Fruit fly (Drosophila melanogaster) whole organism, embryonic: ENCODE measurements around the gene CG7860.

Experiments
- ATbp ChIP-seq: fragments of 200-800 bp; sonication (Bioruptor generic); optimal IDR thresholded peaks from 2 replicates; lab custom pipeline; 2017; ENCODE audit warnings: missing biosample characterization, mild to moderate bottlenecking, missing genetic modification characterization, missing genetic modification reagents
- Ada2b ChIP-seq: fragments of 200-800 bp; sonication (Bioruptor generic); IDR thresholded peaks from 2 replicates; pipeline ENCODE4 v1.3.6; 2022; ENCODE audit warnings: missing biosample characterization, missing genetic modification characterization
- Bgb ChIP-seq: fragments of 200-800 bp; sonication (Bioruptor generic); IDR thresholded peaks from 2 replicates; pipeline ENCODE4 v1.3.6; 2022; ENCODE audit warnings: missing biosample characterization, missing genetic modification characterization; ENCODE audit not compliant: partially characterized antibody
- CG10543 ChIP-seq: fragments of 200-800 bp; sonication (Bioruptor generic); optimal IDR thresholded peaks from 3 replicates; lab custom pipeline; 2017; ENCODE audit warnings: missing biosample characterization, mild to moderate bottlenecking, missing genetic modification characterization, moderate library complexity
- CG11456 ChIP-seq: fragments of 200-800 bp; sonication (Bioruptor generic); IDR thresholded peaks from 3 replicates; pipeline ENCODE4 v1.3.6; 2022; ENCODE audit warnings: missing biosample characterization, missing genetic modification characterization
- CG13123 ChIP-seq: fragments of 200-800 bp; sonication (Bioruptor generic); optimal IDR thresholded peaks from 2 replicates; lab custom pipeline; 2016; ENCODE audit warnings: missing biosample characterization, missing genetic modification characterization
- CG15269 ChIP-seq: fragments of 200-800 bp; sonication (Bioruptor generic); optimal IDR thresholded peaks from 2 replicates; lab custom pipeline; 2018; ENCODE audit warnings: missing biosample characterization, mild to moderate bottlenecking, missing genetic modification characterization, moderate library complexity
- CG1529 ChIP-seq: fragments of 200-800 bp; sonication (Bioruptor generic); optimal IDR thresholded peaks from 3 replicates; lab custom pipeline; 2018; ENCODE audit warnings: missing biosample characterization, missing genetic modification characterization
- CG17186 ChIP-seq: fragments of 200-800 bp; sonication (Bioruptor generic); optimal IDR thresholded peaks from 3 replicates; lab custom pipeline; 2017; ENCODE audit warnings: missing biosample characterization, missing genetic modification reagents, missing genetic modification characterization
- CG17568 ChIP-seq: fragments of 200-800 bp; sonication (Bioruptor generic); optimal IDR thresholded peaks from 2 replicates; lab custom pipeline; 2018; ENCODE audit warnings: missing biosample characterization, mild to moderate bottlenecking, missing genetic modification characterization, moderate library complexity
- CG1832 ChIP-seq: fragments of 200-800 bp; sonication (Bioruptor generic); optimal IDR thresholded peaks from 2 replicates; lab custom pipeline; 2017; ENCODE audit warnings: missing biosample characterization, mild to moderate bottlenecking, missing genetic modification characterization, inconsistent platforms
- CG18764 ChIP-seq: fragments of 200-800 bp; sonication (Bioruptor generic); optimal IDR thresholded peaks from 3 replicates; lab custom pipeline; 2016; ENCODE audit warnings: missing biosample characterization, missing genetic modification characterization
- CG2202 ChIP-seq: fragments of 200-800 bp; sonication (Bioruptor generic); optimal IDR thresholded peaks from 2 replicates; lab custom pipeline; 2018; ENCODE audit warnings: missing biosample characterization, mild to moderate bottlenecking, missing genetic modification characterization
- CG4328 ChIP-seq: fragments of 200-800 bp; sonication (Bioruptor generic); optimal IDR thresholded peaks from 3 replicates; lab custom pipeline; 2017; ENCODE audit warnings: missing biosample characterization, missing genetic modification reagents, missing genetic modification characterization
- CG4404 ChIP-seq: fragments of 200-800 bp; sonication (Bioruptor generic); IDR thresholded peaks from 2 replicates; pipeline ENCODE4 v1.3.6; 2022; ENCODE audit warnings: missing biosample characterization, missing genetic modification characterization
- CG6272 ChIP-seq: fragments of 200-800 bp; sonication (Bioruptor generic); IDR thresholded peaks from 2 replicates; pipeline ENCODE4 v1.3.6; 2022; ENCODE audit warnings: missing biosample characterization, missing genetic modification characterization
- CG6765 ChIP-seq: fragments of 200-800 bp; sonication (Bioruptor generic); optimal IDR thresholded peaks from 3 replicates; lab custom pipeline; 2017; ENCODE audit warnings: missing biosample characterization, mild to moderate bottlenecking, missing genetic modification characterization
- CG7928 ChIP-seq: fragments of 200-800 bp; sonication (Bioruptor generic); optimal IDR thresholded peaks from 2 replicates; lab custom pipeline; 2017; ENCODE audit warnings: missing biosample characterization, mild to moderate bottlenecking, missing genetic modification characterization
- CG8765 ChIP-seq: fragments of 200-800 bp; sonication (Bioruptor generic); IDR thresholded peaks from 2 replicates; pipeline ENCODE4 v1.3.6; 2022; ENCODE audit warnings: missing biosample characterization, missing genetic modification characterization
- CG9437 ChIP-seq: fragments of 200-800 bp; sonication (Bioruptor generic); optimal IDR thresholded peaks from 2 replicates; lab custom pipeline; 2018; ENCODE audit warnings: missing biosample characterization, mild to moderate bottlenecking, missing genetic modification characterization
- CG9797 ChIP-seq: fragments of 200-800 bp; sonication (Bioruptor generic); optimal IDR thresholded peaks from 3 replicates; lab custom pipeline; 2018; ENCODE audit warnings: missing biosample characterization, mild to moderate bottlenecking, missing genetic modification characterization
- CG9876 ChIP-seq: fragments of 200-800 bp; sonication (Bioruptor generic); optimal IDR thresholded peaks from 2 replicates; lab custom pipeline; 2016; ENCODE audit warnings: missing biosample characterization, missing genetic modification characterization
- D19A ChIP-seq: fragments of 200-800 bp; optimal IDR thresholded peaks from 3 replicates; lab custom pipeline; 2019; ENCODE audit warnings: missing biosample characterization, mild to moderate bottlenecking, missing genetic modification characterization, moderate library complexity
- Dad ChIP-seq: fragments of 200-800 bp; sonication (Bioruptor generic); optimal IDR thresholded peaks from 3 replicates; lab custom pipeline; 2016; ENCODE audit warnings: missing biosample characterization, missing genetic modification characterization
- H15 ChIP-seq: fragments of 200-800 bp; sonication (Bioruptor generic); IDR thresholded peaks from 3 replicates; pipeline ENCODE4 v1.3.6; 2022; ENCODE audit warnings: missing biosample characterization, missing genetic modification characterization
- H2.0 ChIP-seq: fragments of 200-800 bp; sonication (Bioruptor generic); IDR thresholded peaks from 2 replicates; pipeline ENCODE4 v1.3.6; 2022; ENCODE audit warnings: missing biosample characterization, missing genetic modification characterization
- PHDP ChIP-seq: fragments of 200-800 bp; sonication (Bioruptor generic); optimal IDR thresholded peaks from 3 replicates; lab custom pipeline; 2018; ENCODE audit warnings: missing biosample characterization, mild to moderate bottlenecking, missing genetic modification characterization, moderate library complexity
- Pdp1 ChIP-seq, 2 experiments: fragments of 200-800 bp; sonication (Bioruptor generic); optimal IDR thresholded peaks; 3 replicates each; lab custom pipeline; 2016; ENCODE audit warnings: missing biosample characterization in 2 of 2, missing genetic modification characterization in 2 of 2, mild to moderate bottlenecking in 1 of 2, moderate library complexity in 1 of 2
- Stat92E ChIP-seq, 3 experiments: fragments of >200 bp in 2 of 3; fragments of 200-800 bp in 1 of 3; sonication (Bioruptor generic) in 1 of 3; optimal IDR thresholded peaks; 2 replicates each; lab custom pipeline; 2017 to 2019; ENCODE audit warnings: missing biosample characterization in 3 of 3, missing genetic modification characterization in 3 of 3, mild to moderate bottlenecking in 1 of 3, moderate library complexity in 1 of 3
- Trl ChIP-seq, 3 experiments: fragments of >200 bp in 2 of 3; fragments of 200-800 bp in 1 of 3; sonication (Bioruptor generic) in 1 of 3; optimal IDR thresholded peaks; 2 replicates in 1 of 3; 3 replicates in 2 of 3; lab custom pipeline; 2016 to 2017; ENCODE audit warnings: missing biosample characterization in 1 of 3, missing genetic modification characterization in 1 of 3
- ci ChIP-seq: fragments of 200-800 bp; sonication (Bioruptor generic); IDR thresholded peaks from 3 replicates; pipeline ENCODE4 v1.3.6; 2022; ENCODE audit warnings: missing biosample characterization, missing genetic modification characterization
- croc ChIP-seq: fragments of 200-800 bp; sonication (Bioruptor generic); conservative IDR thresholded peaks from 3 replicates; pipeline ENCODE4 v1.3.6; 2022; ENCODE audit warnings: missing biosample characterization, missing genetic modification characterization
- crol ChIP-seq: fragments of 200-800 bp; sonication (Bioruptor generic); IDR thresholded peaks from 2 replicates; pipeline ENCODE4 v1.3.6; 2022; ENCODE audit warnings: missing biosample characterization, missing genetic modification characterization
- disco-r ChIP-seq: fragments of 200-800 bp; sonication (Bioruptor generic); optimal IDR thresholded peaks from 2 replicates; lab custom pipeline; 2016; ENCODE audit warnings: missing biosample characterization, missing genetic modification characterization
- dm ChIP-seq: fragments of 200-800 bp; sonication (Bioruptor generic); optimal IDR thresholded peaks from 3 replicates; lab custom pipeline; 2016; ENCODE audit warnings: missing biosample characterization, missing genetic modification characterization
- exex ChIP-seq: fragments of 200-800 bp; sonication (Bioruptor generic); optimal IDR thresholded peaks from 4 replicates; lab custom pipeline; 2018; ENCODE audit warnings: missing biosample characterization, mild to moderate bottlenecking, missing genetic modification characterization, moderate library complexity
- fd96Cb ChIP-seq: fragments of 200-800 bp; sonication (Bioruptor generic); optimal IDR thresholded peaks from 2 replicates; lab custom pipeline; 2018; ENCODE audit warnings: missing biosample characterization, mild to moderate bottlenecking, missing genetic modification characterization, moderate library complexity
- gcm ChIP-seq: fragments of 200-800 bp; sonication (Bioruptor generic); optimal IDR thresholded peaks from 2 replicates; lab custom pipeline; 2019; ENCODE audit warnings: missing biosample characterization, mild to moderate bottlenecking, missing genetic modification characterization, moderate library complexity
- hbn ChIP-seq: fragments of 200-800 bp; sonication (Bioruptor generic); IDR thresholded peaks from 2 replicates; pipeline ENCODE4 v1.3.6; 2022; ENCODE audit warnings: missing biosample characterization, missing genetic modification characterization; ENCODE audit not compliant: partially characterized antibody
- jing ChIP-seq: fragments of 200-800 bp; sonication (Bioruptor generic); optimal IDR thresholded peaks from 2 replicates; lab custom pipeline; 2018; ENCODE audit warnings: missing biosample characterization, mild to moderate bottlenecking, missing genetic modification characterization
- oc ChIP-seq: fragments of 200-800 bp; sonication (Bioruptor generic); optimal IDR thresholded peaks from 2 replicates; lab custom pipeline; 2018; ENCODE audit warnings: missing biosample characterization, mild to moderate bottlenecking, missing genetic modification characterization, moderate library complexity
- onecut ChIP-seq: fragments of 200-800 bp; sonication (Bioruptor generic); IDR thresholded peaks from 2 replicates; pipeline ENCODE4 v1.3.6; 2022; ENCODE audit warnings: missing biosample characterization, missing genetic modification characterization
- pfk ChIP-seq: fragments of 200-800 bp; sonication (Bioruptor generic); optimal IDR thresholded peaks from 2 replicates; lab custom pipeline; 2018; ENCODE audit warnings: missing biosample characterization, mild to moderate bottlenecking, missing genetic modification characterization, moderate library complexity
- pnt ChIP-seq: fragments of 200-800 bp; sonication (Bioruptor generic); optimal IDR thresholded peaks from 3 replicates; lab custom pipeline; 2016; ENCODE audit warnings: missing biosample characterization, missing genetic modification characterization
- sc ChIP-seq, 3 experiments: fragments of >200 bp in 2 of 3; fragments of 200-800 bp in 1 of 3; sonication (Bioruptor generic) in 1 of 3; optimal IDR thresholded peaks; 2 replicates in 2 of 3; 3 replicates in 1 of 3; lab custom pipeline; 2017; ENCODE audit warnings: mild to moderate bottlenecking in 1 of 3, missing biosample characterization in 1 of 3, missing genetic modification characterization in 1 of 3, missing genetic modification reagents in 1 of 3
- seq ChIP-seq: fragments of 200-800 bp; sonication (Bioruptor generic); IDR thresholded peaks from 2 replicates; pipeline ENCODE4 v1.3.6; 2022; ENCODE audit warnings: missing biosample characterization, missing genetic modification characterization
- sima ChIP-seq: fragments of 200-800 bp; sonication (Bioruptor generic); optimal IDR thresholded peaks from 2 replicates; lab custom pipeline; 2016; ENCODE audit warnings: missing biosample characterization, missing genetic modification characterization
- sqz ChIP-seq: fragments of 200-800 bp; sonication (Bioruptor generic); optimal IDR thresholded peaks from 3 replicates; lab custom pipeline; 2018; ENCODE audit warnings: missing biosample characterization, mild to moderate bottlenecking, missing genetic modification characterization
- tna ChIP-seq: fragments of 200-800 bp; sonication (Bioruptor generic); IDR thresholded peaks from 2 replicates; pipeline ENCODE4 v1.3.6; 2022; ENCODE audit warnings: missing biosample characterization, missing genetic modification characterization; ENCODE audit not compliant: partially characterized antibody
- usp ChIP-seq: fragments of >200 bp; optimal IDR thresholded peaks from 2 replicates; lab custom pipeline; 2017; ENCODE audit warnings: missing biosample characterization, missing genetic modification characterization

The CG7860 gene

DNA sequence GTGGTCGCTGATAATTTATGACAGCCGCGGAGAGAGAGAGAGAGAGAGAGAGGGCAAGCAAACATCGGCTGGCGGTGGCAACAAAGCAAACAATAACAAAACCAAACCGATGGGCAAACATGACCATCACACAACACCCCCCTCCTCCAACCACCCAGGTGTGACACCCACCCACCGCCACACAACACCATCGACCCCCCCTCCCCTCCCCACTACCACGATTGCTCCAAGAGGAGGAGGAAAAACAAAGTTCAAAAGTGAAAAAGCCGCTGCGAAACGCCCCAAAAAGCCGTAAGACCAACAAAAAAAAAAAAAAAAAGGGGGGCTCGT lies 50.8 kb downstream of the CG7860 start (continued):
- no peak; the same call in 1 of the 2 replicates for TF ChIP-seq onecut (GFP tag; lab: Robert Waterston, UW)
- no peak for TF ChIP-seq dm (GFP tag; lab: Kevin White, UChicago)
- TF ChIP-seq CG10543 (GFP tag; lab: Kevin White, UChicago), result peak; percentile 2
- no peak for TF ChIP-seq Dad (GFP tag; lab: Kevin White, UChicago)
- no peak for TF ChIP-seq H2.0 (GFP tag; lab: Robert Waterston, UW)
- no peak for TF ChIP-seq H15 (GFP tag; lab: Robert Waterston, UW)
- no peak for TF ChIP-seq CG7928 (GFP tag; lab: Kevin White, UChicago)
- TF ChIP-seq jing (GFP tag; lab: Kevin White, UChicago), result no peak
- 0 out of 3 replicates have a peak, but pooled peaks have one; percentile 1 for TF ChIP-seq croc (GFP tag; lab: Robert Waterston, UW)
- no peak for TF ChIP-seq oc (tag; lab: Kevin White, UChicago)
- TF ChIP-seq sc (optimal IDR thresholded peaks at IDR 0.05; lab: Kevin White, UChicago), result no peak
- no peak for TF ChIP-seq sc (GFP tag; optimal IDR thresholded peaks at IDR 0.05; lab: Kevin White, UChicago)
- peak; percentile 8 for TF ChIP-seq CG1529 (GFP tag; lab: Kevin White, UChicago)
- no peak for TF ChIP-seq CG6272 (GFP tag; lab: Robert Waterston, UW)
- TF ChIP-seq CG15269 (tag; lab: Kevin White, UChicago), result no peak
- no peak for TF ChIP-seq CG18764
- TF ChIP-seq PHDP (tag; lab: Kevin White, UChicago), result no peak
- no peak for TF ChIP-seq usp (GFP tag; lab: Kevin White, UChicago)
- peak; percentile 35 for TF ChIP-seq ATbp (GFP tag; lab: Kevin White, UChicago)
- TF ChIP-seq ci (GFP tag; lab: Robert Waterston, UW), result no peak; the same call in 2 of the 3 replicates
- no peak for TF ChIP-seq CG9876 (GFP tag; lab: Kevin White, UChicago)
- no peak for TF ChIP-seq CG9797 (GFP tag; lab: Kevin White, UChicago)
- TF ChIP-seq pfk (GFP tag; lab: Kevin White, UChicago), result no peak
- peak; percentile 8 for TF ChIP-seq CG1832
- TF ChIP-seq D19A (tag; lab: Kevin White, UChicago), result no peak
- TF ChIP-seq CG4404 (GFP tag; lab: Robert Waterston, UW), result 0 out of 2 replicates have a peak, but pooled peaks have one; percentile 3
- no peak for TF ChIP-seq CG17568 (GFP tag; lab: Kevin White, UChicago)
- no peak for TF ChIP-seq CG6765 (GFP tag; lab: Kevin White, UChicago)
- peak; percentile 6 for TF ChIP-seq CG17186
- TF ChIP-seq fd96Cb, result no peak
- TF ChIP-seq seq, result no peak
- TF ChIP-seq pnt (GFP tag; lab: Kevin White, UChicago), result no peak
- no peak for TF ChIP-seq exex (tag; lab: Kevin White, UChicago)
- no peak for TF ChIP-seq Bgb (GFP tag; lab: Robert Waterston, UW)
- no peak for TF ChIP-seq hbn (GFP tag; lab: Robert Waterston, UW)
- TF ChIP-seq gcm (GFP tag; lab: Kevin White, UChicago), result no peak
- TF ChIP-seq tna (GFP tag; lab: Robert Waterston, UW), result no peak
- no peak for TF ChIP-seq Stat92E (GFP tag; optimal IDR thresholded peaks at IDR 0.05; lab: Kevin White, UChicago)
- no peak for TF ChIP-seq CG8765 (GFP tag; lab: Robert Waterston, UW)
- no peak for TF ChIP-seq Ada2b (GFP tag; lab: Robert Waterston, UW)
- no peak for TF ChIP-seq CG2202 (tag; lab: Kevin White, UChicago)
- no peak for TF ChIP-seq CG4328 (GFP tag; lab: Kevin White, UChicago)
- no peak for TF ChIP-seq disco-r (GFP tag; lab: Kevin White, UChicago)
- peak; percentile 79 for TF ChIP-seq crol
- TF ChIP-seq Pdp1 (GFP tag; optimal IDR thresholded peaks at IDR 0.05; lab: Kevin White, UChicago), result no peak
- no peak for TF ChIP-seq CG13123 (GFP tag; lab: Kevin White, UChicago)
- TF ChIP-seq sqz (GFP tag; lab: Kevin White, UChicago), result peak; percentile 72
- TF ChIP-seq sima (GFP tag; lab: Kevin White, UChicago), result no peak
- TF ChIP-seq CG9437 (GFP tag; lab: Kevin White, UChicago), result no peak
- no peak for TF ChIP-seq CG11456 (GFP tag; lab: Robert Waterston, UW)
- peak; percentile 12 to 37 for TF ChIP-seq Trl (optimal IDR thresholded peaks at IDR 0.05; lab: Kevin White, UChicago)
- TF ChIP-seq Trl (GFP tag; optimal IDR thresholded peaks at IDR 0.05; lab: Kevin White, UChicago), result no peak
